Worm (Caenorhabditis elegans): Measurements from ENCODE around the gene tkr-2.

- TF ChIP-seq him-1 (tag; optimal IDR thresholded peaks at IDR 0.05) = no peak
- TF ChIP-seq W03F9.2 (tag; optimal IDR thresholded peaks at IDR 0.05) = no peak
Observed at ce11 chrIV:6165787-6166186, 36.1 kb upstream of the tkr-2 start.

Measured in whole organism, L4/young adult.